Worm (Caenorhabditis elegans) whole organism, mixed stage, embryonic: ENCODE results near the gene ess-2.

ENCODE experiments used
- bed-3 ChIP-seq: fragments of 200-800 bp; sonication (Bioruptor generic); optimal IDR thresholded peaks from 3 replicates; lab custom pipeline; 2018; ENCODE audit warnings: mild to moderate bottlenecking, missing genetic modification characterization, moderate library complexity, missing compliant biosample characterization
- blmp-1 ChIP-seq: fragments of 150-350 bp; optimal IDR thresholded peaks from 2 replicates; lab custom pipeline; 2014; ENCODE audit warnings: missing biosample characterization, missing genetic modification characterization
- ceh-43 ChIP-seq: fragments of 200-800 bp; sonication (Bioruptor generic); optimal IDR thresholded peaks from 2 replicates; lab custom pipeline; 2018; ENCODE audit warnings: mild to moderate bottlenecking, missing genetic modification characterization, moderate library complexity, missing compliant biosample characterization
- ceh-83 ChIP-seq: fragments of 200-800 bp; sonication (Bioruptor generic); optimal IDR thresholded peaks from 2 replicates; lab custom pipeline; 2018; ENCODE audit warnings: mild to moderate bottlenecking, missing genetic modification characterization, missing compliant biosample characterization
- ces-1 ChIP-seq: fragments of 150-350 bp; optimal IDR thresholded peaks from 2 replicates; lab custom pipeline; 2014; ENCODE audit warnings: missing biosample characterization, missing genetic modification reagents, missing genetic modification characterization
- cnd-1 ChIP-seq: fragments of 200-800 bp; sonication (Bioruptor generic); optimal IDR thresholded peaks from 2 replicates; lab custom pipeline; 2018; ENCODE audit warnings: mild to moderate bottlenecking, missing genetic modification characterization, missing compliant biosample characterization
- drap-1 ChIP-seq: fragments of 200-800 bp; sonication (Bioruptor generic); optimal IDR thresholded peaks from 3 replicates; lab custom pipeline; 2018; ENCODE audit warnings: mild to moderate bottlenecking, missing genetic modification characterization, missing compliant biosample characterization
- elt-1 ChIP-seq: sonication (generic microtip); optimal IDR thresholded peaks from 2 replicates; lab custom pipeline; 2017; ENCODE audit warnings: missing genetic modification characterization, mild to moderate bottlenecking, missing compliant biosample characterization, antibody characterized with exemption, moderate library complexity, borderline replicate concordance; ENCODE audit not compliant: insufficient read depth
- elt-3 ChIP-seq: fragments of 150-350 bp; optimal IDR thresholded peaks from 2 replicates; lab custom pipeline; 2014; ENCODE audit warnings: missing biosample characterization, missing genetic modification characterization
- flh-1 ChIP-seq: fragments of 200-800 bp; sonication (Bioruptor generic); optimal IDR thresholded peaks from 2 replicates; lab custom pipeline; 2018; ENCODE audit warnings: mild to moderate bottlenecking, missing genetic modification characterization, moderate library complexity, missing compliant biosample characterization
- ham-2 ChIP-seq: fragments of 200-800 bp; sonication (Bioruptor generic); optimal IDR thresholded peaks from 2 replicates; lab custom pipeline; 2018; ENCODE audit warnings: mild to moderate bottlenecking, missing genetic modification characterization, missing compliant biosample characterization
- hlh-1 ChIP-seq: fragments of 150-350 bp; optimal IDR thresholded peaks from 2 replicates; lab custom pipeline; 2014; ENCODE audit warnings: missing biosample characterization, missing genetic modification reagents, missing genetic modification characterization
- lin-13 ChIP-seq: fragments of 150-350 bp; optimal IDR thresholded peaks from 2 replicates; lab custom pipeline; 2014; ENCODE audit warnings: missing biosample characterization, missing genetic modification characterization
- lin-32 ChIP-seq: fragments of 200-800 bp; sonication (Bioruptor generic); optimal IDR thresholded peaks from 2 replicates; lab custom pipeline; 2018; ENCODE audit warnings: mild to moderate bottlenecking, missing genetic modification characterization, missing compliant biosample characterization
- lsy-2 ChIP-seq: fragments of 150-350 bp; optimal IDR thresholded peaks from 2 replicates; lab custom pipeline; 2014; ENCODE audit warnings: missing biosample characterization, missing genetic modification characterization
- mab-5 ChIP-seq: fragments of 150-350 bp; optimal IDR thresholded peaks from 2 replicates; lab custom pipeline; 2014; ENCODE audit warnings: missing biosample characterization, missing genetic modification characterization
- mep-1 ChIP-seq: fragments of 150-350 bp; optimal IDR thresholded peaks from 2 replicates; lab custom pipeline; 2017; ENCODE audit warnings: missing biosample characterization, missing genetic modification reagents, missing genetic modification characterization, inconsistent platforms
- mls-2 ChIP-seq: sonication (generic microtip); optimal IDR thresholded peaks from 2 replicates; lab custom pipeline; 2016; ENCODE audit warnings: mild to moderate bottlenecking, missing genetic modification characterization, moderate library complexity, missing compliant biosample characterization
- nhr-12 ChIP-seq: fragments of 150-350 bp; optimal IDR thresholded peaks from 2 replicates; lab custom pipeline; 2014; ENCODE audit warnings: missing biosample characterization, missing genetic modification characterization
- nhr-2 ChIP-seq: fragments of 150-350 bp; optimal IDR thresholded peaks from 2 replicates; lab custom pipeline; 2014; ENCODE audit warnings: missing biosample characterization, missing genetic modification characterization
- nhr-28 ChIP-seq: fragments of 150-350 bp; optimal IDR thresholded peaks from 2 replicates; lab custom pipeline; 2014; ENCODE audit warnings: missing biosample characterization, missing genetic modification characterization
- nhr-76 ChIP-seq: sonication (generic microtip); optimal IDR thresholded peaks from 2 replicates; lab custom pipeline; 2017; ENCODE audit warnings: missing biosample characterization, missing genetic modification characterization
- sem-2 ChIP-seq: fragments of 200-800 bp; sonication (Bioruptor generic); optimal IDR thresholded peaks from 2 replicates; lab custom pipeline; 2018; ENCODE audit warnings: mild to moderate bottlenecking, missing genetic modification characterization, missing compliant biosample characterization
- sptf-1 ChIP-seq: sonication (generic microtip); optimal IDR thresholded peaks from 2 replicates; lab custom pipeline; 2017; ENCODE audit warnings: mild to moderate bottlenecking, missing genetic modification characterization, moderate library complexity, missing compliant biosample characterization
- tbx-8 ChIP-seq: fragments of 200-800 bp; sonication (Bioruptor generic); optimal IDR thresholded peaks from 2 replicates; lab custom pipeline; 2018; ENCODE audit warnings: mild to moderate bottlenecking, missing genetic modification characterization, moderate library complexity, missing compliant biosample characterization
- unc-120 ChIP-seq: sonication (generic microtip); optimal IDR thresholded peaks from 2 replicates; lab custom pipeline; 2017; ENCODE audit warnings: missing genetic modification characterization, missing compliant biosample characterization; ENCODE audit not compliant: poor library complexity, severe bottlenecking
- unc-39 ChIP-seq: fragments of 150-350 bp; optimal IDR thresholded peaks from 2 replicates; lab custom pipeline; 2014; ENCODE audit warnings: missing biosample characterization, missing genetic modification characterization
- unc-62 ChIP-seq: fragments of 150-350 bp; optimal IDR thresholded peaks from 2 replicates; lab custom pipeline; 2014; ENCODE audit warnings: missing biosample characterization, missing genetic modification reagents, missing genetic modification characterization
- ztf-11 ChIP-seq: fragments of 150-350 bp; optimal IDR thresholded peaks from 2 replicates; lab custom pipeline; 2014; ENCODE audit warnings: missing biosample characterization, missing genetic modification characterization

ess-2 gene

ce11 chrIII:8479322-8479864 lies 10.8 kb downstream of the ess-2 start:
- TF ChIP-seq unc-120 (no peak), blmp-1 (no peak), nhr-12 (no peak), ceh-83 (no peak), lsy-2 (tag; lab: Kevin White, UChicago) (no peak), flh-1 (GFP tag; lab: Kevin White, UChicago) (no peak), drap-1 (GFP tag; lab: Kevin White, UChicago) (no peak), elt-1 (tag; lab: Kevin White, UChicago) (no peak), ceh-43 (no peak), bed-3 (GFP tag; lab: Kevin White, UChicago) (no peak), lin-13 (no peak)

- no peak for TF ChIP-seq lsy-2 (tag; lab: Kevin White, UChicago)
- no peak for TF ChIP-seq blmp-1
- no peak for TF ChIP-seq ceh-83
- TF ChIP-seq ham-2 (GFP tag; lab: Kevin White, UChicago): no peak
- no peak for TF ChIP-seq ztf-11 (tag; lab: Kevin White, UChicago)
- TF ChIP-seq nhr-76: no peak
- TF ChIP-seq hlh-1: no peak
Observed at ce11 chrIII:8473292-8473691, 16.9 kb downstream of the ess-2 start.

- TF ChIP-seq unc-39 (tag; lab: Kevin White, UChicago): no peak
- no peak for TF ChIP-seq elt-3 (tag; lab: Kevin White, UChicago)
- TF ChIP-seq unc-120: no peak
- no peak for TF ChIP-seq tbx-8 (GFP tag; lab: Kevin White, UChicago)
- TF ChIP-seq sptf-1 (tag; lab: Kevin White, UChicago): no peak
- TF ChIP-seq ztf-11 (tag; lab: Kevin White, UChicago): no peak
- no peak for TF ChIP-seq blmp-1
- no peak for TF ChIP-seq ceh-43
- TF ChIP-seq nhr-12: no peak
- TF ChIP-seq nhr-2 (tag; lab: Kevin White, UChicago): no peak
- no peak for TF ChIP-seq lin-13
- TF ChIP-seq cnd-1 (tag; lab: Kevin White, UChicago): no peak
- TF ChIP-seq drap-1 (GFP tag; lab: Kevin White, UChicago): no peak
- TF ChIP-seq elt-1 (tag; lab: Kevin White, UChicago): no peak
- TF ChIP-seq nhr-76: no peak
- no peak for TF ChIP-seq mab-5 (tag; lab: Kevin White, UChicago)
Observed at ce11 chrIII:8467520-8467919, 22.6 kb downstream of the ess-2 start.

ce11 chrIII:8466735-8467134 lies 23.4 kb downstream of the ess-2 start, which contains the start of gene mig-39:
TSS of gene mig-39 (plus strand) at chrIII:8467035.
- no peak for TF ChIP-seq blmp-1
- TF ChIP-seq ztf-11 (tag; lab: Kevin White, UChicago): no peak
- TF ChIP-seq nhr-76: no peak
- no peak for TF ChIP-seq mls-2 (tag; lab: Kevin White, UChicago)
- TF ChIP-seq sem-2 (GFP tag; lab: Kevin White, UChicago): no peak
- no peak for TF ChIP-seq unc-39 (tag; lab: Kevin White, UChicago)
- TF ChIP-seq flh-1 (GFP tag; lab: Kevin White, UChicago): no peak
- no peak for TF ChIP-seq unc-62
- no peak for TF ChIP-seq mep-1 (tag; lab: Kevin White, UChicago)
- no peak for TF ChIP-seq nhr-28 (tag; lab: Kevin White, UChicago)
- TF ChIP-seq nhr-2 (tag; lab: Kevin White, UChicago): no peak
- no peak for TF ChIP-seq elt-1 (tag; lab: Kevin White, UChicago)
- no peak for TF ChIP-seq mab-5 (tag; lab: Kevin White, UChicago)
- no peak for TF ChIP-seq tbx-8 (GFP tag; lab: Kevin White, UChicago)
- TF ChIP-seq drap-1 (GFP tag; lab: Kevin White, UChicago): no peak
- no peak for TF ChIP-seq lin-32 (GFP tag; lab: Kevin White, UChicago)

- TF ChIP-seq ces-1 (GFP tag; lab: Kevin White, UChicago): no peak
- no peak for TF ChIP-seq nhr-76
- no peak for TF ChIP-seq drap-1 (GFP tag; lab: Kevin White, UChicago)
- TF ChIP-seq unc-62: peak; percentile 42
- TF ChIP-seq elt-1 (tag; lab: Kevin White, UChicago): no peak
- TF ChIP-seq lsy-2 (tag; lab: Kevin White, UChicago): peak; percentile 92
- TF ChIP-seq ztf-11 (tag; lab: Kevin White, UChicago): no peak
- no peak for TF ChIP-seq ceh-43
Observed at ce11 chrIII:8461410-8461809, 28.7 kb downstream of the ess-2 start.
